Worm (Caenorhabditis elegans) whole organism, L1 larva: ENCODE results near the gene srgp-1.

Experiments
- C16A3.4 ChIP-seq: fragments of 150-350 bp; optimal IDR thresholded peaks from 2 replicates; lab custom pipeline; 2014; ENCODE audit warnings: missing biosample characterization, missing genetic modification characterization
- F16B12.6 ChIP-seq: fragments of 150-350 bp; optimal IDR thresholded peaks from 2 replicates; lab custom pipeline; 2014; ENCODE audit warnings: missing biosample characterization, missing genetic modification characterization
- Y116A8C.19 ChIP-seq: sonication (generic microtip); optimal IDR thresholded peaks from 2 replicates; lab custom pipeline; 2016; ENCODE audit warnings: missing compliant biosample characterization, missing genetic modification characterization, borderline replicate concordance
- ceh-63 ChIP-seq: fragments of 200-800 bp; sonication (Bioruptor generic); optimal IDR thresholded peaks from 2 replicates; lab custom pipeline; 2018; ENCODE audit warnings: mild to moderate bottlenecking, missing genetic modification characterization, missing compliant biosample characterization
- ceh-82 ChIP-seq, 3 experiments: fragments of 150-350 bp in 1 of 3; sonication (generic microtip) in 2 of 3; optimal IDR thresholded peaks; 2 replicates each; lab custom pipeline; 2014 to 2017; ENCODE audit warnings: missing biosample characterization in 3 of 3, missing genetic modification characterization in 3 of 3
- ceh-90 ChIP-seq: sonication (generic microtip); optimal IDR thresholded peaks from 2 replicates; lab custom pipeline; 2016; ENCODE audit warnings: missing genetic modification characterization, missing compliant biosample characterization
- dsc-1 ChIP-seq: sonication (generic microtip); optimal IDR thresholded peaks from 2 replicates; lab custom pipeline; 2016; ENCODE audit warnings: mild to moderate bottlenecking, missing genetic modification characterization, missing compliant biosample characterization
- efl-1 ChIP-seq, 4 experiments: fragments of 150-350 bp; optimal IDR thresholded peaks in 3 of 4; peaks in 1 of 4; 1 replicate in 1 of 4; 2 replicates in 3 of 4; lab custom pipeline; 2014; ENCODE audit warnings: missing biosample characterization in 2 of 4, missing genetic modification characterization in 2 of 4, missing genetic modification reagents in 2 of 4
- egl-27 ChIP-seq, 2 experiments: fragments of 150-350 bp in 1 of 2; sonication (generic microtip); optimal IDR thresholded peaks; 3 replicates each; lab custom pipeline; 2017 to 2018; ENCODE audit warnings: missing biosample characterization in 2 of 2, missing genetic modification characterization in 2 of 2, missing genetic modification reagents in 2 of 2
- elt-2 ChIP-seq: sonication (generic microtip); optimal IDR thresholded peaks from 2 replicates; lab custom pipeline; 2016; ENCODE audit warnings: missing genetic modification characterization, mild to moderate bottlenecking, inconsistent platforms, missing compliant biosample characterization, missing genetic modification reagents
- elt-3 ChIP-seq, 6 experiments: fragments of 150-350 bp in 1 of 6; sonication (generic microtip); optimal IDR thresholded peaks; 2 replicates each; lab custom pipeline; 2017 to 2018; ENCODE audit warnings: missing biosample characterization in 6 of 6, missing genetic modification characterization in 6 of 6, inconsistent platforms in 1 of 6
- fkh-4 ChIP-seq: sonication (generic microtip); optimal IDR thresholded peaks from 2 replicates; lab custom pipeline; 2016; ENCODE audit warnings: missing compliant biosample characterization, missing genetic modification characterization, borderline replicate concordance
- hpl-2 ChIP-seq: fragments of 150-350 bp; optimal IDR thresholded peaks from 2 replicates; lab custom pipeline; 2014; ENCODE audit warnings: missing biosample characterization, missing genetic modification reagents, missing genetic modification characterization
- lin-13 ChIP-seq: fragments of 150-350 bp; optimal IDR thresholded peaks from 2 replicates; lab custom pipeline; 2014; ENCODE audit warnings: missing biosample characterization, missing genetic modification reagents, missing genetic modification characterization
- lin-39 ChIP-seq: fragments of 150-350 bp; optimal IDR thresholded peaks from 2 replicates; lab custom pipeline; 2014; ENCODE audit warnings: missing biosample characterization, missing genetic modification reagents, missing genetic modification characterization
- lir-3 ChIP-seq: sonication (generic microtip); optimal IDR thresholded peaks from 2 replicates; lab custom pipeline; 2016; ENCODE audit warnings: mild to moderate bottlenecking, missing genetic modification characterization, moderate library complexity, missing compliant biosample characterization; ENCODE audit not compliant: poor library complexity
- mep-1 ChIP-seq: fragments of 150-350 bp; optimal IDR thresholded peaks from 2 replicates; lab custom pipeline; 2014; ENCODE audit warnings: missing biosample characterization, missing genetic modification characterization
- nhr-11 ChIP-seq: fragments of 150-350 bp; optimal IDR thresholded peaks from 2 replicates; lab custom pipeline; 2014; ENCODE audit warnings: missing biosample characterization, missing genetic modification characterization
- nhr-47 ChIP-seq: sonication (generic microtip); optimal IDR thresholded peaks from 2 replicates; lab custom pipeline; 2016; ENCODE audit warnings: mild to moderate bottlenecking, missing genetic modification characterization, moderate library complexity, missing compliant biosample characterization
- nhr-76 ChIP-seq: sonication (generic microtip); optimal IDR thresholded peaks from 2 replicates; lab custom pipeline; 2017; ENCODE audit warnings: missing biosample characterization, missing genetic modification characterization
- nhr-85 ChIP-seq: sonication (generic microtip); peaks from one replicate; lab custom pipeline; 2016; ENCODE audit warnings: missing genetic modification characterization, inconsistent platforms, missing compliant biosample characterization
- nhr-90 ChIP-seq: sonication (generic microtip); optimal IDR thresholded peaks from 2 replicates; lab custom pipeline; 2016; ENCODE audit warnings: mild to moderate bottlenecking, missing genetic modification characterization, missing compliant biosample characterization; ENCODE audit not compliant: poor library complexity
- pqm-1 ChIP-seq: sonication (generic microtip); optimal IDR thresholded peaks from 3 replicates; lab custom pipeline; 2017; ENCODE audit warnings: missing biosample characterization, missing genetic modification characterization
- rnt-1 ChIP-seq: sonication (generic microtip); optimal IDR thresholded peaks from 2 replicates; lab custom pipeline; 2016; ENCODE audit warnings: mild to moderate bottlenecking, missing genetic modification characterization, moderate library complexity, missing compliant biosample characterization
- skn-1 ChIP-seq: fragments of 150-350 bp; optimal IDR thresholded peaks from 2 replicates; lab custom pipeline; 2014; ENCODE audit warnings: missing biosample characterization, missing genetic modification characterization
- snpc-4 ChIP-seq: fragments of 150-350 bp; optimal IDR thresholded peaks from 2 replicates; lab custom pipeline; 2014; ENCODE audit warnings: missing biosample characterization, missing genetic modification characterization
- snu-23 ChIP-seq: sonication (generic microtip); optimal IDR thresholded peaks from 2 replicates; lab custom pipeline; 2016; ENCODE audit warnings: missing genetic modification characterization, missing compliant biosample characterization
- sox-4 ChIP-seq: sonication (generic microtip); optimal IDR thresholded peaks from 2 replicates; lab custom pipeline; 2016; ENCODE audit warnings: missing genetic modification characterization, missing compliant biosample characterization
- tbx-2 ChIP-seq: sonication (generic microtip); optimal IDR thresholded peaks from 2 replicates; lab custom pipeline; 2016; ENCODE audit warnings: missing genetic modification characterization, missing compliant biosample characterization
- tlp-1 ChIP-seq: fragments of 150-350 bp; optimal IDR thresholded peaks from 2 replicates; lab custom pipeline; 2014; ENCODE audit warnings: missing biosample characterization, missing genetic modification characterization
- unc-130 ChIP-seq: fragments of 150-350 bp; optimal IDR thresholded peaks from 2 replicates; lab custom pipeline; 2017; ENCODE audit warnings: missing biosample characterization, missing genetic modification characterization, inconsistent platforms
- unc-86 ChIP-seq: sonication (generic microtip); optimal IDR thresholded peaks from 2 replicates; lab custom pipeline; 2016; ENCODE audit warnings: missing genetic modification characterization, missing compliant biosample characterization
- unc-98 ChIP-seq: fragments of 200-800 bp; sonication (Bioruptor generic); IDR thresholded peaks from 2 replicates; pipeline ENCODE4 v1.3.6; 2022; ENCODE audit warnings: missing genetic modification characterization, missing compliant biosample characterization
- zip-4 ChIP-seq: fragments of 200-800 bp; sonication (Bioruptor generic); optimal IDR thresholded peaks from 2 replicates; lab custom pipeline; 2018; ENCODE audit warnings: mild to moderate bottlenecking, missing genetic modification characterization, moderate library complexity, missing compliant biosample characterization
- ztf-11 ChIP-seq, 2 experiments: sonication (generic microtip); optimal IDR thresholded peaks; 2 replicates each; lab custom pipeline; 2016 to 2017; ENCODE audit warnings: missing genetic modification characterization in 2 of 2, missing biosample characterization in 1 of 2, missing compliant biosample characterization in 1 of 2

The srgp-1 gene

ce11 chrIV:11566146-11566545, 4.2 kb upstream of the srgp-1 start, which contains the start of gene sec-24.1 (continued):
- no peak for TF ChIP-seq egl-27 (tag; optimal IDR thresholded peaks at IDR 0.05; lab: Kevin White, UChicago)
- no peak for TF ChIP-seq Y116A8C.19 (tag; lab: Kevin White, UChicago)
- peak in 2 of 6 experiments; percentile 62 to 97 for TF ChIP-seq elt-3 (tag; optimal IDR thresholded peaks at IDR 0.05; lab: Kevin White, UChicago)
- TF ChIP-seq pqm-1 (tag; lab: Kevin White, UChicago): no peak
- peak; percentile 79 for TF ChIP-seq zip-4 (GFP tag; lab: Kevin White, UChicago)
- TF ChIP-seq nhr-11: peak; percentile 87
- peak; percentile 92 for TF ChIP-seq nhr-90 (tag; lab: Kevin White, UChicago)
- peak; percentile 79 for TF ChIP-seq lir-3 (tag; lab: Kevin White, UChicago)
- peak; percentile 82 to 92 (median 91) for TF ChIP-seq ceh-82 (tag; optimal IDR thresholded peaks at IDR 0.05; lab: Kevin White, UChicago)
- TF ChIP-seq unc-130: peak; percentile 94
- TF ChIP-seq unc-86 (tag; lab: Kevin White, UChicago): peak; percentile 88
- peak; percentile 31 for TF ChIP-seq hpl-2
- peak; percentile 79 for TF ChIP-seq sox-4 (tag; lab: Kevin White, UChicago)
- peak; percentile 93 for TF ChIP-seq tbx-2
- peak; percentile 97 for TF ChIP-seq snu-23
- TF ChIP-seq rnt-1: peak; percentile 95
- TF ChIP-seq efl-1 (optimal IDR thresholded peaks at IDR 0.05; lab: Kevin White, UChicago): peak; percentile 93 to 97
- peak; percentile 91 to 100 for TF ChIP-seq efl-1 (GFP tag; optimal IDR thresholded peaks at IDR 0.05 in 1 of 2; lab: Kevin White, UChicago)
- TF ChIP-seq skn-1 (tag; lab: Kevin White, UChicago): peak; percentile 88
- TF ChIP-seq fkh-4 (tag; lab: Kevin White, UChicago): peak; percentile 55
- peak; percentile 60 for TF ChIP-seq F16B12.6 (tag; lab: Kevin White, UChicago)
- TF ChIP-seq mep-1: peak; percentile 87
- peak; percentile 95 for TF ChIP-seq nhr-47 (tag; lab: Kevin White, UChicago)
- peak; percentile 60 for TF ChIP-seq elt-2 (tag; lab: Kevin White, UChicago)
- TF ChIP-seq ceh-63 (GFP tag; lab: Kevin White, UChicago): no peak
- peak in 1 of 2 experiments; percentile 65 for TF ChIP-seq ztf-11 (tag; optimal IDR thresholded peaks at IDR 0.05; lab: Kevin White, UChicago)
- peak; percentile 93 for TF ChIP-seq C16A3.4
- peak; percentile 62 for TF ChIP-seq snpc-4 (tag; lab: Kevin White, UChicago)
- TF ChIP-seq ceh-90 (tag; lab: Kevin White, UChicago): no peak
- TF ChIP-seq unc-98 (GFP tag; lab: Robert Waterston, UW): no peak
- no peak for TF ChIP-seq tlp-1 (tag; lab: Kevin White, UChicago)
- peak; percentile 75 for TF ChIP-seq lin-13 (GFP tag; lab: Kevin White, UChicago)

DNA sequence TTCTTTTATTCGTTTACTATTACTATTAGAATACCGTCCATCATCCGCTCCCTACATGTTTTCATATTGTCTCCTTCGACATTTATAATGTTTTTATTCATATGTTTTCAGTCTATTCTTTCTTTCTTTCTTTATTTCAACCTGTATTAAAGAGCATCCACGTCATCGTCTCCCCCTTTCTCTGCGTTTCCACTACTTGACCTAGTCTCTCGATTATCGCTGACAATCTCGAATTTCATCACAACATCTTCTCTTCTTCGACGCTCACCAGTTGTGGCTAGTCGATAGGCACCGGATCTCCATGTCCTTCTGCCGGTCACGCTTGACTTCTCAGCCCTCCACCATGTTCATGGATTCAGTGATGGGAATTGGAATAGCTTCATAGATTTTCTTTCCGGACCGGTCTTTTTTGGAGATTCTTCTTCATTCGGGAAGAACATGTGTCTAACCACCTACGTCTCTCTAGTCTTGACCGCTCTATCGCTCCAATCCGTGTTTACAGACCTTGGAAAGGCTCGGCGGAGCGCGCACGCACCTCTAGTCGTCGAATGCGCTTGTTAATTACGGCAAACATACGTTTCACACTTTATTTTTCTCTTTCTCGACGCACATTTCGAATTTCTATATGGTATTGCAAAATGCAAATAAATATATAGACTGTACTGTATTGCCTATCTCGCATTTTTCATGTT, 1.9 kb upstream of the srgp-1 start:
- peak; percentile 16 for TF ChIP-seq nhr-85 (tag; lab: Kevin White, UChicago)
- no peak for TF ChIP-seq efl-1 (optimal IDR thresholded peaks at IDR 0.05; lab: Kevin White, UChicago)
- TF ChIP-seq efl-1 (GFP tag; optimal IDR thresholded peaks at IDR 0.05 in 1 of 2; lab: Kevin White, UChicago): peak in 1 of 2 experiments; percentile 85
- TF ChIP-seq nhr-76 (tag; lab: Kevin White, UChicago): no peak
- no peak for TF ChIP-seq tlp-1 (tag; lab: Kevin White, UChicago)
- no peak for TF ChIP-seq C16A3.4
- TF ChIP-seq, all 84 proteins: peak for 2

DNA sequence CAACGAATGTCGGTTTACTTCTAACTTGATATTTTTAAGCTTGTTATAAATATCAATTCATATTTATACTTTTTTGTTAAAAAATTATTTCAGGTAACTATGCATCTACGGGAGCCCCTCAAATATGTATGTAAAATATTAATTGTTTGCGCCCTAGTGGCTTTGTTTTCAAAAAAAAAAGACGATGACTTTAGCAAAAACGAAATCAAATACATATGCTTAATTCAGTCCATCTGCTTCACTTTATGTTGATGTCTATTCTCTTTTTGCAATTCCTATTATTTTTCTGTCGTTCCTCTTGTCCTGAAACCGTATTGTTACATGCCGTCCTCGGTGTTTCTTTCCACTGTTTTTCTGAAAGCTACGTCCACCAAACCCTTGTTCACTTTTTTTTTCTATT, 505 bp upstream of the srgp-1 start:
- TF ChIP-seq fkh-4 (tag; lab: Kevin White, UChicago) (peak; percentile 81), dsc-1 (peak; percentile 92), lin-39 (tag; lab: Kevin White, UChicago) (no peak)
- TF ChIP-seq, all 84 proteins: peak for 2
